Worm (Caenorhabditis elegans) whole organism, L4 larva: ENCODE data around the gene unc-36.

ENCODE experiments used
- F37D6.2 ChIP-seq: sonication (generic microtip); optimal IDR thresholded peaks from 2 replicates; lab custom pipeline; 2016; ENCODE audit warnings: mild to moderate bottlenecking, missing genetic modification characterization, missing compliant biosample characterization
- R02D3.7 ChIP-seq: fragments of 150-350 bp; sonication (generic microtip); optimal IDR thresholded peaks from 3 replicates; lab custom pipeline; 2014; ENCODE audit warnings: missing biosample characterization, missing genetic modification characterization
- T20F7.1 ChIP-seq: fragments of 200-800 bp; sonication (Bioruptor generic); optimal IDR thresholded peaks from 2 replicates; lab custom pipeline; 2018; ENCODE audit warnings: mild to moderate bottlenecking, missing genetic modification characterization, missing compliant biosample characterization
- T26A8.4 ChIP-seq: fragments of 200-800 bp; sonication (Bioruptor generic); IDR thresholded peaks from 2 replicates; pipeline ENCODE4 v1.3.6; 2022; ENCODE audit warnings: missing genetic modification characterization, missing compliant biosample characterization
- Y48G9A.11 ChIP-seq: fragments of 200-800 bp; sonication (Bioruptor generic); IDR thresholded peaks from 2 replicates; pipeline ENCODE4 v1.3.6; 2022; ENCODE audit warnings: missing genetic modification reagents, missing genetic modification characterization, missing compliant biosample characterization
- ZK337.2 ChIP-seq: fragments of 200-800 bp; sonication (Bioruptor generic); IDR thresholded peaks from 2 replicates; pipeline ENCODE4 v1.3.6; 2022; ENCODE audit warnings: missing genetic modification reagents, missing genetic modification characterization, missing compliant biosample characterization
- ceh-20 ChIP-seq: fragments of 200-800 bp; sonication (Bioruptor generic); IDR thresholded peaks from 2 replicates; pipeline ENCODE4 v1.3.6; 2022; ENCODE audit warnings: missing genetic modification reagents, missing genetic modification characterization, missing compliant biosample characterization
- daf-8 ChIP-seq: fragments of 200-800 bp; sonication (Bioruptor generic); IDR thresholded peaks from 2 replicates; pipeline ENCODE4 v1.3.6; 2022; ENCODE audit warnings: missing genetic modification characterization, missing compliant biosample characterization
- dmd-6 ChIP-seq: fragments of 200-800 bp; sonication (Bioruptor generic); IDR thresholded peaks from 2 replicates; pipeline ENCODE4 v1.3.6; 2022; ENCODE audit warnings: missing genetic modification reagents, missing genetic modification characterization, missing compliant biosample characterization
- dmd-9 ChIP-seq: fragments of 200-800 bp; sonication (Bioruptor generic); IDR thresholded peaks from 2 replicates; pipeline ENCODE4 v1.3.6; 2022; ENCODE audit warnings: missing genetic modification reagents, missing genetic modification characterization, missing compliant biosample characterization
- dpl-1 ChIP-seq: fragments of 150-350 bp; optimal IDR thresholded peaks from 2 replicates; lab custom pipeline; 2014; ENCODE audit warnings: missing biosample characterization, missing genetic modification reagents, missing genetic modification characterization
- dve-1 ChIP-seq: sonication (generic microtip); optimal IDR thresholded peaks from 2 replicates; lab custom pipeline; 2017; ENCODE audit warnings: antibody characterized with exemption, mild to moderate bottlenecking, missing genetic modification characterization, missing compliant biosample characterization; ENCODE audit not compliant: insufficient read depth
- egl-27 ChIP-seq: sonication (generic microtip); optimal IDR thresholded peaks from 3 replicates; lab custom pipeline; 2017; ENCODE audit warnings: missing biosample characterization, missing genetic modification reagents, missing genetic modification characterization
- egl-43 ChIP-seq: fragments of 200-800 bp; sonication (Bioruptor generic); IDR thresholded peaks from 2 replicates; pipeline ENCODE4 v1.3.6; 2022; ENCODE audit warnings: missing genetic modification reagents, missing genetic modification characterization, missing compliant biosample characterization
- hif-1 ChIP-seq, 2 experiments: sonication (generic microtip); optimal IDR thresholded peaks; 2 replicates each; lab custom pipeline; 2016 to 2017; ENCODE audit warnings: missing compliant biosample characterization in 2 of 2, missing genetic modification characterization in 2 of 2, missing genetic modification reagents in 2 of 2, missing genotype in 2 of 2, mild to moderate bottlenecking in 1 of 2
- hlh-30 ChIP-seq: sonication (generic microtip); optimal IDR thresholded peaks from 2 replicates; lab custom pipeline; 2017; ENCODE audit warnings: antibody characterized with exemption, mild to moderate bottlenecking, missing genetic modification characterization, missing compliant biosample characterization; ENCODE audit not compliant: insufficient read depth
- hmg-1.1 ChIP-seq: fragments of 200-800 bp; sonication (Bioruptor generic); IDR thresholded peaks from 2 replicates; pipeline ENCODE4 v1.3.6; 2022; ENCODE audit warnings: missing genetic modification reagents, missing genetic modification characterization, missing compliant biosample characterization
- lin-1 ChIP-seq: fragments of 200-800 bp; sonication (Bioruptor generic); IDR thresholded peaks from 2 replicates; pipeline ENCODE4 v1.3.6; 2022; ENCODE audit warnings: missing genetic modification reagents, missing genetic modification characterization, missing compliant biosample characterization
- lin-38 ChIP-seq: fragments of 200-800 bp; sonication (Bioruptor generic); IDR thresholded peaks from 2 replicates; pipeline ENCODE4 v1.3.6; 2022; ENCODE audit warnings: missing genetic modification reagents, missing genetic modification characterization, missing compliant biosample characterization
- lsy-2 ChIP-seq, 2 experiments: fragments of 150-350 bp in 1 of 2; sonication (generic microtip) in 1 of 2; optimal IDR thresholded peaks; 2 replicates each; lab custom pipeline; 2014 to 2017; ENCODE audit warnings: missing biosample characterization in 2 of 2, missing genetic modification characterization in 2 of 2
- madf-9 ChIP-seq: fragments of 200-800 bp; sonication (Bioruptor generic); conservative IDR thresholded peaks from 2 replicates; pipeline ENCODE4 v1.3.6; 2022; ENCODE audit warnings: missing genetic modification reagents, missing genetic modification characterization, missing compliant biosample characterization
- mdl-1 ChIP-seq, 2 experiments: fragments of 150-350 bp in 1 of 2; sonication (generic microtip) in 1 of 2; optimal IDR thresholded peaks; 2 replicates each; lab custom pipeline; 2014 to 2017; ENCODE audit warnings: missing biosample characterization in 2 of 2, missing genetic modification characterization in 2 of 2
- mep-1 ChIP-seq: fragments of 150-350 bp; sonication (generic microtip); optimal IDR thresholded peaks from 3 replicates; lab custom pipeline; 2014; ENCODE audit warnings: missing biosample characterization, missing genetic modification characterization
- mes-2 ChIP-seq: sonication (generic microtip); optimal IDR thresholded peaks from 2 replicates; lab custom pipeline; 2016; ENCODE audit warnings: missing genotype, mild to moderate bottlenecking, missing genetic modification characterization, missing compliant biosample characterization; ENCODE audit not compliant: poor library complexity, severe bottlenecking
- nhr-102 ChIP-seq: sonication (generic microtip); optimal IDR thresholded peaks from 2 replicates; lab custom pipeline; 2016; ENCODE audit warnings: mild to moderate bottlenecking, missing genetic modification characterization, moderate library complexity, missing compliant biosample characterization
- nhr-41 ChIP-seq: fragments of 200-800 bp; sonication (Bioruptor generic); IDR thresholded peaks from 2 replicates; pipeline ENCODE4 v1.3.6; 2022; ENCODE audit warnings: missing genetic modification reagents, missing genetic modification characterization, missing compliant biosample characterization
- nhr-42 ChIP-seq: fragments of 200-800 bp; sonication (Bioruptor generic); IDR thresholded peaks from 2 replicates; pipeline ENCODE4 v1.3.6; 2022; ENCODE audit warnings: missing genetic modification characterization, missing compliant biosample characterization
- nhr-48 ChIP-seq: sonication (generic microtip); optimal IDR thresholded peaks from 2 replicates; lab custom pipeline; 2016; ENCODE audit warnings: mild to moderate bottlenecking, missing genetic modification characterization, missing compliant biosample characterization
- nhr-6 ChIP-seq: fragments of 150-350 bp; optimal IDR thresholded peaks from 2 replicates; lab custom pipeline; 2014; ENCODE audit warnings: missing biosample characterization, missing genetic modification characterization
- nhr-77 ChIP-seq: fragments of 150-350 bp; optimal IDR thresholded peaks from 2 replicates; lab custom pipeline; 2014; ENCODE audit warnings: missing biosample characterization, missing genetic modification characterization
- pha-4 ChIP-seq, 2 experiments: fragments of 150-350 bp in 1 of 2; fragments of 200-800 bp in 1 of 2; sonication (Bioruptor generic) in 1 of 2; IDR thresholded peaks in 1 of 2; optimal IDR thresholded peaks in 1 of 2; 2 replicates each; pipeline versions ENCODE4 v1.3.6 to Lab custom; 2014 to 2022; ENCODE audit warnings: missing genetic modification characterization in 2 of 2, missing genetic modification reagents in 2 of 2, missing biosample characterization in 1 of 2, missing compliant biosample characterization in 1 of 2
- php-3 ChIP-seq: fragments of 200-800 bp; sonication (Bioruptor generic); IDR thresholded peaks from 2 replicates; pipeline ENCODE4 v1.3.6; 2022; ENCODE audit warnings: missing genetic modification reagents, missing genetic modification characterization, missing compliant biosample characterization
- rbr-2 ChIP-seq: sonication (generic microtip); optimal IDR thresholded peaks from 2 replicates; lab custom pipeline; 2016; ENCODE audit warnings: missing genotype, missing genetic modification characterization, missing compliant biosample characterization
- unc-130 ChIP-seq: sonication (generic microtip); optimal IDR thresholded peaks from 2 replicates; lab custom pipeline; 2016; ENCODE audit warnings: missing genetic modification reagents, missing genetic modification characterization, missing compliant biosample characterization
- unc-62 ChIP-seq, 3 experiments: fragments of 150-350 bp in 1 of 3; sonication (generic microtip); optimal IDR thresholded peaks in 2 of 3; peaks in 1 of 3; 1 replicate in 1 of 3; 2 replicates in 2 of 3; lab custom pipeline; 2014 to 2017; ENCODE audit warnings: missing biosample characterization in 3 of 3, missing genetic modification characterization in 3 of 3, missing genetic modification reagents in 3 of 3, missing genotype in 1 of 3
- zfp-3 ChIP-seq: fragments of 200-800 bp; sonication (Bioruptor generic); conservative IDR thresholded peaks from 2 replicates; pipeline ENCODE4 v1.3.6; 2022; ENCODE audit warnings: missing genetic modification reagents, missing genetic modification characterization, missing compliant biosample characterization

unc-36 gene

ce11 chrIII:8145971-8146370 is 55.0 kb downstream of the unc-36 start:
- TF ChIP-seq hmg-1.1 (GFP tag; lab: Robert Waterston, UW) (0 out of 2 replicates have a peak, but pooled peaks have one; percentile 14), rbr-2 (tag; lab: Kevin White, UChicago) (no peak), unc-130 (GFP tag; lab: Kevin White, UChicago) (no peak), unc-62 (GFP tag; optimal IDR thresholded peaks at IDR 0.05 in 1 of 2; lab: Kevin White, UChicago) (peak in 1 of 2 experiments; percentile 61), unc-62 (tag; optimal IDR thresholded peaks at IDR 0.05; lab: Kevin White, UChicago) (no peak), nhr-102 (tag; lab: Kevin White, UChicago) (no peak), pha-4 (GFP tag; IDR thresholded peaks at IDR 0.05; lab: Robert Waterston, UW) (no peak), pha-4 (tag; optimal IDR thresholded peaks at IDR 0.05; lab: Kevin White, UChicago) (no peak), php-3 (GFP tag; lab: Robert Waterston, UW) (no peak), ceh-20 (GFP tag; lab: Robert Waterston, UW) (peak; percentile 54; the same call in 1 of the 2 replicates), lin-1 (GFP tag; lab: Robert Waterston, UW) (no peak), nhr-77 (tag; lab: Kevin White, UChicago) (no peak), egl-27 (tag; lab: Kevin White, UChicago) (no peak)

- TF ChIP-seq hif-1 (tag; optimal IDR thresholded peaks at IDR 0.05; lab: Kevin White, UChicago): peak in 1 of 2 experiments; percentile 88
- no peak for TF ChIP-seq egl-43 (GFP tag; lab: Robert Waterston, UW)
- peak; percentile 79 for TF ChIP-seq unc-130 (GFP tag; lab: Kevin White, UChicago)
- peak; percentile 4 for TF ChIP-seq F37D6.2 (tag; lab: Kevin White, UChicago)
- peak; percentile 61 for TF ChIP-seq lin-38
- no peak for TF ChIP-seq nhr-48 (tag; lab: Kevin White, UChicago)
- peak in 1 of 2 experiments; percentile 86 for TF ChIP-seq lsy-2 (tag; optimal IDR thresholded peaks at IDR 0.05; lab: Kevin White, UChicago)
- TF ChIP-seq dve-1 (tag; lab: Kevin White, UChicago): peak; percentile 53
- TF ChIP-seq dpl-1 (GFP tag; lab: Kevin White, UChicago): peak; percentile 48
- TF ChIP-seq nhr-41 (GFP tag; lab: Robert Waterston, UW): no peak
- TF ChIP-seq Y48G9A.11 (GFP tag; lab: Robert Waterston, UW): peak; percentile 76
- TF ChIP-seq hlh-30 (tag; lab: Kevin White, UChicago): peak; percentile 76
- TF ChIP-seq dmd-6: peak; percentile 40
- TF ChIP-seq nhr-42 (GFP tag; lab: Robert Waterston, UW): no peak
- no peak for TF ChIP-seq daf-8 (GFP tag; lab: Robert Waterston, UW)
- peak; percentile 65; the same call in 1 of the 2 replicates for TF ChIP-seq dmd-9 (GFP tag; lab: Robert Waterston, UW)
- 0 out of 2 replicates have a peak, but pooled peaks have one; percentile 30 for TF ChIP-seq T26A8.4
- peak; percentile 43 for TF ChIP-seq mep-1 (tag; lab: Kevin White, UChicago)
- no peak for TF ChIP-seq R02D3.7
- peak; percentile 40; the same call in 1 of the 2 replicates for TF ChIP-seq hmg-1.1 (GFP tag; lab: Robert Waterston, UW)
- TF ChIP-seq T20F7.1: peak; percentile 10
- 0 out of 2 replicates have a peak, but pooled peaks have one; percentile 54 for TF ChIP-seq zfp-3 (GFP tag; lab: Robert Waterston, UW)
- TF ChIP-seq madf-9 (GFP tag; lab: Robert Waterston, UW): 0 out of 2 replicates have a peak, but pooled peaks have one; percentile 41
- TF ChIP-seq mdl-1 (tag; optimal IDR thresholded peaks at IDR 0.05; lab: Kevin White, UChicago): peak in 1 of 2 experiments; percentile 45
- peak; percentile 98 for TF ChIP-seq mes-2 (tag; lab: Kevin White, UChicago)
- TF ChIP-seq ZK337.2 (GFP tag; lab: Robert Waterston, UW): peak; percentile 80
- TF ChIP-seq nhr-6 (tag; lab: Kevin White, UChicago): peak; percentile 55
Measured at ce11 chrIII:8144574-8145065, 56.4 kb downstream of the unc-36 start, which contains the start of the genes C14B9.8 and mrpl-18. C14B9.8 (minus strand) TSS chrIII:8144629. mrpl-18 (plus strand) TSS chrIII:8145015.
